Worm (Caenorhabditis elegans): Measurements from ENCODE around the gene ugt-33.

Gene ugt-33

DNA sequence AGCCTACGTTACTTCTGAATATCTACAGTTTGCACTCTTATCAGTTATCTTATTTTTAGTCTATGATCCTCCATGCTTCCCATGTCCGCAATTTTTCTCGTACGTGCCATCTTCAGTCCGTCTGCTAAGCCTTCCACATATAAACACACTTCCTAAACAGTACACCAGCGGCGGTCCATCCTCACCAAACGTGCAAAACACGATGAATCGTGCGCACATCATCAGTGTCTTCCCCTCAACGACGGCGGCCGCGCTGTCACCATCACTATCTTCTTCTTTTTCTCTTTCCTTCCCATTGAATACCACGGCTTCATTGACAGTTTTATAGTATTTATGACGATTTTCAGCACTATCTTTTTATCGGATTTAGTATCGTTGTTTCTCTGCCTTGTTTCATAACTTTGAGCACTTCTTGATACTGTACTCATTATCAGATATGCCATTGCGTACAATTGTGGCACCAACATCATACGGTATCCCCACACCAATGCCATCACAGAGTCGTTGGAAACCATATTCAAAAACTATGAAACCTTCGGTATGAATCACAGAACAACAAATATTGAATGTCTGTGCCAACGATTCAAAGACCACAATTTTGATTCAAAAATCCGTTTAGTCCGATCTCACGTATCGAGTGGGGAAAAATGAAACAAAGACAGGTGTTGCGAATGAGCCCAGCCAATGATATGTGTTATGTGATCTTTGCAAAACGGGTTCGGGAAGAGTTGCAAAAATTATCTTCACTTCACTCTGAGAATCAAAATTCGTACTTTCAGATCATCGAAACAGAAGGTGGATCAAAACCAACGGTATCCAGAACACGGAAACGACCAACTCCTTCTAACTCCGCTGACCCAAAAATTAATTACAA is 20.1 kb upstream of the ugt-33 start:
- no peak for TF ChIP-seq ceh-36 (tag; optimal IDR thresholded peaks at IDR 0.05)
- TF ChIP-seq hnd-1 (tag; optimal IDR thresholded peaks at IDR 0.05) = no peak

DNA sequence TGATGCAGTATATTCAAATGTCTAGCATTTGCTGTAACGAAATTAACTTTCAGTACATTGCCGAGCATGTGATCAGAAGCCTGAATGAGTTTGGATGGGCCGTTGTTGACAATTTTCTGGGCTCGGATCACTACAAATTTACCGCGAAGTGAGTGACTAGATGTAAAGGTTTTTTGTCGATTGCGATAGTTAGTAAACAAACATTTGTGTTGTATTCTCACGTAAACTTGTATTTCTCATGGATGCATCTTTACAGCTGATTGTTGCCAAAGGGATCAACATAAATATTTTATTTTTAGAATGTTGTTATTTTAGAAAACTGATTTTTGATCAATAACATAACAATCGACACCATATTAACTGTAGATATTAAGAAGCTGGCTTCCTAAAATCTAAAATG is 19.2 kb upstream of the ugt-33 start:
- no peak for TF ChIP-seq tbx-11 (GFP tag; IDR thresholded peaks at IDR 0.05)
- TF ChIP-seq hnd-1 (tag; optimal IDR thresholded peaks at IDR 0.05) = no peak
- TF ChIP-seq aly-1 (tag; optimal IDR thresholded peaks at IDR 0.05) = no peak
- no peak for TF ChIP-seq hmbx-1 (tag; optimal IDR thresholded peaks at IDR 0.05)

DNA sequence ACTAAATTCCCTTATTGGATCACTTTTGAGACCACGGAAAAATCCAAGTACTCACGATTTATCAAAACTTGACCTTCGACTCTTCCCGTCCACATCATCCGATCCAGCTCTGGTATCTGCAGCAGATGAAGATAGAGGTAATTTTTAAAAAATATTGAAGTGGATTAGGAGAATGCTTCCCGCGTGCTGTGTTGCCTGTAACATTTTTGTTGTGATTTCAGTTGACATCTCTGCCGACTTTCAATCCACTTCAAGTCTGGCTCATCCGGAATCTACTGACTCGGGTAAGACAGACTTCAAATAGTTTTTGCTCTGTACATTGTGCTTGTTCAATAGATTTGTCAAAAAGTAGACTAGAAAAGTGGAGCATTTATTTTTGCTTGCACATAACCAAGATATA is 17.8 kb upstream of the ugt-33 start:
- TF ChIP-seq tbx-11 (GFP tag; IDR thresholded peaks at IDR 0.05) = no peak
- TF ChIP-seq tra-4 (tag; optimal IDR thresholded peaks at IDR 0.05) = no peak
- TF ChIP-seq pes-1 (GFP tag; IDR thresholded peaks at IDR 0.05) = no peak
- no peak for TF ChIP-seq ceh-13 (GFP tag; optimal IDR thresholded peaks at IDR 0.05)
- TF ChIP-seq hnd-1 (tag; optimal IDR thresholded peaks at IDR 0.05) = no peak
- no peak for TF ChIP-seq aly-1 (tag; optimal IDR thresholded peaks at IDR 0.05)
- TF ChIP-seq F13C5.2 (tag; optimal IDR thresholded peaks at IDR 0.05) = no peak
- TF ChIP-seq tbx-37 (GFP tag; conservative IDR thresholded peaks at IDR 0.05) = no peak
- TF ChIP-seq B0310.2 (tag; optimal IDR thresholded peaks at IDR 0.05) = no peak
- no peak for TF ChIP-seq ama-1 (optimal IDR thresholded peaks at IDR 0.05)
- TF ChIP-seq scrt-1 (GFP tag; IDR thresholded peaks at IDR 0.05) = no peak
- no peak for TF ChIP-seq flt-1 (GFP tag; IDR thresholded peaks at IDR 0.05)

DNA sequence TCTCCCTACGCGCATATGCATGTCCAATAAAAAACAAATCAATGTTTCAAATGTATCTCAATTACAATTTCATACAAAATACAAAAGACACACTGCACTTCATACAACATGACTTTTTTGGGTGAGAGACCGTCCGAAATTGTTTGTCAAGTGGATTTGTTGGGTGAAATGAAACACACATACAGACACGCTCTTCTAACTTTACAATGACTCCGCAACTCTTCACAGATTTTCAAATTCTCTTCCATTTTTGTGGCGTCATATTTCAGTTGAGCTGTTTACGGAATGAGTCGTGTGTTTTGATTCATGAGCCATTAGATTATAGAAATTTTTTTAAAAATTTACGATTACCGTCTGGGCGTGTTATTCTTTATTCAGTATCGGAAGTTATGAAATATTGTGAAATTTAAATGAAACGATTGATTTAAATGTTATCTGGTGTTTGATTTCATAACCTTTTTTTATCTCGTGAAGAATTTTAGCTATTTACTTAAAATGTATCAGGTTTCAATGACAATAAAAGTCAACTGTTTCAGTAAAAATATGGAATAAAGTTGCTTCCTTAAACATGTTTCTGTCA is 16.3 kb upstream of the ugt-33 start:
- TF ChIP-seq flt-1 (GFP tag; IDR thresholded peaks at IDR 0.05) = no peak
- no peak for TF ChIP-seq scrt-1 (GFP tag; IDR thresholded peaks at IDR 0.05)
- no peak for TF ChIP-seq hmg-4 (GFP tag; optimal IDR thresholded peaks at IDR 0.05)
- TF ChIP-seq ceh-36 (tag; optimal IDR thresholded peaks at IDR 0.05) = no peak
- TF ChIP-seq tra-4 (tag; optimal IDR thresholded peaks at IDR 0.05) = no peak
- TF ChIP-seq hnd-1 (tag; optimal IDR thresholded peaks at IDR 0.05) = no peak
- no peak for TF ChIP-seq B0310.2 (tag; optimal IDR thresholded peaks at IDR 0.05)
- no peak for TF ChIP-seq ama-1 (optimal IDR thresholded peaks at IDR 0.05)
- no peak for TF ChIP-seq sea-1 (GFP tag; conservative IDR thresholded peaks at IDR 0.05)
- TF ChIP-seq tbx-11 (GFP tag; IDR thresholded peaks at IDR 0.05) = no peak
- TF ChIP-seq ets-7 (tag; optimal IDR thresholded peaks at IDR 0.05) = no peak
- no peak for TF ChIP-seq aly-1 (tag; optimal IDR thresholded peaks at IDR 0.05)
- TF ChIP-seq ceh-13 (GFP tag; optimal IDR thresholded peaks at IDR 0.05) = no peak
- TF ChIP-seq hmbx-1 (tag; optimal IDR thresholded peaks at IDR 0.05) = no peak
- no peak for TF ChIP-seq F13C5.2 (tag; optimal IDR thresholded peaks at IDR 0.05)
- TF ChIP-seq tbx-37 (GFP tag; conservative IDR thresholded peaks at IDR 0.05) = no peak
- no peak for TF ChIP-seq pes-1 (GFP tag; IDR thresholded peaks at IDR 0.05)

DNA sequence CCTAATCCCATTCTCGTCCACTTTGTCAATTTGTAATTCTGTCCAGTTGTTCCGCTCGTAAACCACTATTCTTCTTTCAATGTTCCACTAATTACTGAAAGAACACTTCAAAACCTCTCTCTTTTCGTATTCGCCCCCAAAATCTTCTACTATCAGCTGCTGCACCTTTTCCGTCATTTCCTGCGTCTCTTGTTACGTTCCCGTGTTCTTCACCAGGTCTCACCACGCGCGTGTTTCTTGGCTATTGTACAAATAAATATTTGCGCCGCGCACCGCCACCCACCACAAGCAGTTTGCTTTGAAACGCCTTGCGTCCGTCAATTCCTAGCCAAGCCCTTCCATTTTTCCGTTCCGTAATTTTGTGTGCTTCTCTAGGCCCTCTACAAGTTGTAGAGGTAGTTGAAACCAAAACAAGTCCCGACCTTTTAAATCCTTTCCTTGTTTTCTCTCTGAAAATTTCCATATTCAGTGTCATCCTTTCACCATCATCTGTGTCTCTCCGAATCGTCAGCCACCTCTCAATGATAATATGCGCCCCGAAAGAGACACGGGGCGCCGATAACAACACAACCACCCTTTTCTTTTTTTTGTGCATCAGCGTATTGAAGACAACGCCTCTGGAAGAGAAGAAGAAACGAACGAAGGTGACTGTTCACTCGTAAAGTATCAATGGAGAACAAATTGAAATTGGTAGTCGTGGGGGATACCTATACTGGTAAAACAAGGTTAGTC is 14.9 kb upstream of the ugt-33 start, which contains the start of the genes crp-1 and Y32F6B.9:
Gene crp-1 (plus strand): TSS at position 468 of the 732 bp plus-strand sequence.
Gene Y32F6B.9 (plus strand): TSS at position 603 of the 732 bp plus-strand sequence.
- TF ChIP-seq ama-1 (optimal IDR thresholded peaks at IDR 0.05) (no peak), tbx-37 (GFP tag; conservative IDR thresholded peaks at IDR 0.05) (no peak), hmg-4 (GFP tag; optimal IDR thresholded peaks at IDR 0.05) (no peak), sea-1 (GFP tag; conservative IDR thresholded peaks at IDR 0.05) (no peak)

DNA sequence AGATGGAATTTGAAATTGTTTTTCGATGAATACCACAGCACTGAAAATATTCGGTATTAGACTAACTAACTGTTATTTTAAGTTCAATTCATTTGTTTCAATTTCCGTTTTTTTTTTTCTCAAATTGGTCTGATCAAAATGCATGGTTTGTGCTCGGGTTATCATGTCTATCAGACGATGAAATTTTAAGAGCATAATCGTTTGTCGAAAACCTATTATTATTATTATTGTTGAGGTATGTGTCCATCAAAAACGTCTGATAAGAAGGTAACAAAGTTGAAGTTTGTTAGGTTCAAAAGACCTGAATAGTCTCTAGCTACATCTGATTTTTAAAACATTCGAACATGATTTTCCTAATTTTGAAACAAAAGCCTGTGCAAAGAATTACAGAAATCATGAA is 9.2 kb upstream of the ugt-33 start:
- TF ChIP-seq hmg-4 (GFP tag; optimal IDR thresholded peaks at IDR 0.05) = no peak
- TF ChIP-seq ceh-13 (GFP tag; optimal IDR thresholded peaks at IDR 0.05) = no peak
- TF ChIP-seq B0310.2 (tag; optimal IDR thresholded peaks at IDR 0.05) = no peak
- TF ChIP-seq pes-1 (GFP tag; IDR thresholded peaks at IDR 0.05) = no peak
- no peak for TF ChIP-seq ama-1 (optimal IDR thresholded peaks at IDR 0.05)
- no peak for TF ChIP-seq ceh-36 (tag; optimal IDR thresholded peaks at IDR 0.05)
- no peak for TF ChIP-seq aly-1 (tag; optimal IDR thresholded peaks at IDR 0.05)
- TF ChIP-seq tbx-37 (GFP tag; conservative IDR thresholded peaks at IDR 0.05) = no peak
- TF ChIP-seq F13C5.2 (tag; optimal IDR thresholded peaks at IDR 0.05) = no peak

DNA sequence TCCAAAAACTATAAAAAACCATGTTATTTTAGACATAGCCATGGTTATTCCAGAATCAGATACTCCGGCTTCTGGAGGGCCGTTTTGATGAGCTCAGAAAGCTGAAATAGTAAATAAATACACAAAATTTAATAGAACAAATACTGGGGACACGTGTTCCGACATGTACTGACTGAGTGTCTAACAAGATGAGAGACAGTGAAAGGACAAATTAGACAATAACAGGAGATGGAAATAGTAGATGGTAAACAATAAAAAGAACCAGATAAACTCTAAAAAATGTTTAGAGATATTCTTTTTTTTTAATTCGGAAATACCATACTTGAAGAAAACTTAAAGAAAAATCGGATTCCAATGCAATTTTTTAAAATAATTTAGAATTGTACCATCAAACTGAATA is 8.6 kb upstream of the ugt-33 start, which contains the start of gene Y32F6B.1:
Gene Y32F6B.1 (minus strand): TSS at position 101 of the 400 bp plus-strand sequence.
- TF ChIP-seq aly-1 (tag; optimal IDR thresholded peaks at IDR 0.05) (no peak), ets-7 (tag; optimal IDR thresholded peaks at IDR 0.05) (no peak), F13C5.2 (tag; optimal IDR thresholded peaks at IDR 0.05) (no peak), hmg-4 (GFP tag; optimal IDR thresholded peaks at IDR 0.05) (no peak), flt-1 (GFP tag; IDR thresholded peaks at IDR 0.05) (no peak), ceh-36 (tag; optimal IDR thresholded peaks at IDR 0.05) (no peak), pes-1 (GFP tag; IDR thresholded peaks at IDR 0.05) (no peak), ama-1 (optimal IDR thresholded peaks at IDR 0.05) (no peak)

DNA sequence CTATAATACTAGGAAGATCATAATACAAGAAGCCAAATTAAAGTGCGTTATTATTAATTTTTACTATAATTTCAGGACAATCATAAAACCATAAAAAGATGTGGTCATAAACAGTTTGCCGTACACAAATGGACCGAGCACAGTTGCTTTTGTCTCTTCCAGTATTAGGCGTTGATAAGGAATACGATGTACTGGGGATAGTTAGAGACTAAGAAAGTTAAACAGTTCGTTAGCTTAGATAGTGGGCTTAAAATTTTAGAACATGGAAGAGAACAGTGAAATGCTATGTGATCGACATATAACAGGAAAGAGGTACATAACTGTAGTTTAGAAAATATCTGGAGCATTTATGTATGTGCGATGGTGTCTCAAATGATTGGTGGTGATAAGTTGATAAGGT is 7.8 kb upstream of the ugt-33 start:
- TF ChIP-seq tbx-37 (GFP tag; conservative IDR thresholded peaks at IDR 0.05) (no peak), B0310.2 (tag; optimal IDR thresholded peaks at IDR 0.05) (no peak), hmg-4 (GFP tag; optimal IDR thresholded peaks at IDR 0.05) (no peak), pes-1 (GFP tag; IDR thresholded peaks at IDR 0.05) (no peak), hmbx-1 (tag; optimal IDR thresholded peaks at IDR 0.05) (no peak), scrt-1 (GFP tag; IDR thresholded peaks at IDR 0.05) (no peak), F13C5.2 (tag; optimal IDR thresholded peaks at IDR 0.05) (no peak), ceh-13 (GFP tag; optimal IDR thresholded peaks at IDR 0.05) (no peak), aly-1 (tag; optimal IDR thresholded peaks at IDR 0.05) (no peak), tbx-11 (GFP tag; IDR thresholded peaks at IDR 0.05) (no peak), hnd-1 (tag; optimal IDR thresholded peaks at IDR 0.05) (no peak), sea-1 (GFP tag; conservative IDR thresholded peaks at IDR 0.05) (no peak), ets-7 (tag; optimal IDR thresholded peaks at IDR 0.05) (no peak), flt-1 (GFP tag; IDR thresholded peaks at IDR 0.05) (no peak), ceh-36 (tag; optimal IDR thresholded peaks at IDR 0.05) (no peak), tra-4 (tag; optimal IDR thresholded peaks at IDR 0.05) (no peak), ama-1 (optimal IDR thresholded peaks at IDR 0.05) (no peak)

Data from whole organism, early embryonic.